Worm (Caenorhabditis elegans): ENCODE measurements around the gene C48B4.7.

DNA sequence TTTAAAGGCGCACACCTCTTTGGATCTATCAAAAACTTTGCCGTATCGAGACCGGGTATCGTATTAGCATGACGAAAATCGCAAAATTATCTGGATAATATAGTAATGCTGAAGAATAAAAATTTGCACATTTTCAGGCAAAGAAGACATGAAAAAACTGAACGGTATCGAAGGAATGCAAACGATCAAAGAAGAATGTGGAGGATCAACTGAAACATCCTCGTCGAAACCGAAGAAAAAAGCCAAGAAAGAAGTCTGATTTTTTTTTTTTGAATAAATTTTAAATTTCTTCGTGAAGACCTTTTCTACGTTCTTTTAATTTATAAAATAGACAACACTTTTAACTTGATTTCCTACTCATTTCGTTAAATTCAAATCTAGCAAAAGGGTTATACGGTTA, 14.4 kb downstream of the C48B4.7 start, which contains the start of gene ZK1098.12:
- no peak for TF ChIP-seq klf-2 (GFP tag; conservative IDR thresholded peaks at IDR 0.05)
- TF ChIP-seq ztf-29 (GFP tag; IDR thresholded peaks at IDR 0.05): no peak
- TF ChIP-seq ref-1 (GFP tag; conservative IDR thresholded peaks at IDR 0.05): no peak
- no peak for TF ChIP-seq tab-1 (GFP tag; IDR thresholded peaks at IDR 0.05)
- TF ChIP-seq cog-1 (tag; optimal IDR thresholded peaks at IDR 0.05): no peak
- no peak for TF ChIP-seq T22C8.4 (GFP tag; IDR thresholded peaks at IDR 0.05)
- TF ChIP-seq flt-1 (GFP tag; IDR thresholded peaks at IDR 0.05): no peak
- TF ChIP-seq ztf-23 (GFP tag; IDR thresholded peaks at IDR 0.05): no peak
- no peak for TF ChIP-seq med-1 (GFP tag; optimal IDR thresholded peaks at IDR 0.05; ENCODE audit: insufficient read depth)

Measured in whole organism, midembryonic.